Fruit fly (Drosophila melanogaster): Measurements from ENCODE around the gene hry.

hry gene

DNA sequence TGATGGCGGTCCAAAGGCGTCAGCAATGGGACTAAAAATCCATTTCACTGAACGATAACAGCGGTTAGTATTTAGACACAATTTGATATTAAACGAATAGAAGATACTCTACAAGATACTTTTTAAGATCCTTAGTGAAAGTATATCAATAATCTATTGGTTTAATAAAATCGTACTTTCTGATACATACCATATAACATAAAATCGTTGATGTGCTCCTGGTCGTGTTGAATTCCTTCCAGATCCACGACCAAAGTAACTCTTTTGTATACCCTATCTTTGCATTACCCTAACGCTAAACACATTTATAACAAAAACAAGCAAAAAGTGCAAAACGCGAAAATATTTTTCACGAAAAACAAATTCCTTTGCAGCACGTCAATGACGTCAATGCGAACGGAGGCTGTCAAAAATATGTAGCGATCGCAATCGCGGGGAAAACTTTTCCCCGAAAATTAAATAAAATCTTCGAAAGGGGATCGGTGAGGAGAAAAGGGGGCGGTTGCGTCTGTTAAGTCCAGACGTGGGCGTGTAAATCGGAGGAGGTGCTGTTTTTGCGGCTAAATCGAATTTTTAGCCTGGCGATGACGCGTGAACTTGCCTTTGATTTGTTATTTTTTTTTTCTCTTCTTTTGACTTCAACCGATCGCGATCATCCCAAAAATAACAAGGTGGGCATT lies 20.2 kb upstream of the hry start:
- TF ChIP-seq Clk (GFP tag; optimal IDR thresholded peaks at IDR 0.05): no peak
- TF ChIP-seq pad (GFP tag; optimal IDR thresholded peaks at IDR 0.05): no peak
- TF ChIP-seq ovo (GFP tag; optimal IDR thresholded peaks at IDR 0.05): no peak
- TF ChIP-seq cic (GFP tag; optimal IDR thresholded peaks at IDR 0.05): no peak
- no peak for TF ChIP-seq CG12768 (GFP tag; optimal IDR thresholded peaks at IDR 0.05)
- no peak for TF ChIP-seq tj (GFP tag; optimal IDR thresholded peaks at IDR 0.05)
- no peak for TF ChIP-seq Crg-1 (GFP tag; optimal IDR thresholded peaks at IDR 0.05)
- no peak for TF ChIP-seq Hr96 (GFP tag; optimal IDR thresholded peaks at IDR 0.05)
- TF ChIP-seq Mnt (GFP tag; optimal IDR thresholded peaks at IDR 0.05): no peak
- no peak for TF ChIP-seq CG14711 (tag; optimal IDR thresholded peaks at IDR 0.05)
- TF ChIP-seq CG7045 (GFP tag; optimal IDR thresholded peaks at IDR 0.05): no peak
- no peak for TF ChIP-seq toe (GFP tag; optimal IDR thresholded peaks at IDR 0.05)
- no peak for TF ChIP-seq CG1620 (GFP tag; optimal IDR thresholded peaks at IDR 0.05)
- no peak for TF ChIP-seq CG11617 (GFP tag; optimal IDR thresholded peaks at IDR 0.05)
- TF ChIP-seq kay (GFP tag; ENCODE audit: borderline replicate concordance): no peak
- TF ChIP-seq CG5204 (GFP tag; optimal IDR thresholded peaks at IDR 0.05): no peak
- no peak for TF ChIP-seq cnc (optimal IDR thresholded peaks at IDR 0.05)
- no peak for TF ChIP-seq CG7101 (tag; optimal IDR thresholded peaks at IDR 0.05)

DNA sequence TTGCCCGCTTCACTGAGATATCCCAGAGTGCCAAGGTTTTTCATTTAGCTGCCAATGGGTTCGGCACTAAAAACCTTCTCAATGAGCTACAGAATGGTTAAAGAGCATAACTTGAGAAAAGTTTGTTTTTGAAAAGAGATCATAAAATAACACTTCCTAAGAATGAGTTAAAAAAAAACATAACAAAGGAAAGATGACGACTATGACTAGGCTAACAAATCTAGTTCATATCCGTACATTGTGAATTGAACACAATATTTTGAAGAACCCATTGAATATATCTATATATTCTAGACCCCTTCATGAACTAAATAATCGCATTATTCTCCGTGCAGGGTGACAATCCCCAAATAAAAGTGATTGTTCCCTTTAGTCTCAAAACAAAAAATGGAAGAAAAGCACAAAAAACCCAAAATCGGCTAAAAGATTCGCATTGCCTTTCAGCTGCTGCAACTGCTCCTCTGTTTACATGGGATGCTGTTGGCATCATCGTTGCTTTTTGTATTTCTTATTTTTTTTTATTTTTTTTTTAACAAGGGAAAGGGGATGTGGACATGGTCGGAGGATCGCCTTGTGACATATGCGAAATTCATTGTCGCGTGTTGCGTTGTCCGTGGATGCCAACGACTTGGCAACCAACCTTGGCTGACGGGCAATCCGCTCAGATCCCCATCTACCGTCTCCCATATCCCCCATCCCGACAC lies 18.7 kb upstream of the hry start:
- peak; percentile 48 for TF ChIP-seq toe (GFP tag; optimal IDR thresholded peaks at IDR 0.05)
- no peak for TF ChIP-seq CG14711 (tag; optimal IDR thresholded peaks at IDR 0.05)
- no peak for TF ChIP-seq bab1 (GFP tag; optimal IDR thresholded peaks at IDR 0.05)
- TF ChIP-seq kay (GFP tag; ENCODE audit: borderline replicate concordance): peak; percentile 21

DNA sequence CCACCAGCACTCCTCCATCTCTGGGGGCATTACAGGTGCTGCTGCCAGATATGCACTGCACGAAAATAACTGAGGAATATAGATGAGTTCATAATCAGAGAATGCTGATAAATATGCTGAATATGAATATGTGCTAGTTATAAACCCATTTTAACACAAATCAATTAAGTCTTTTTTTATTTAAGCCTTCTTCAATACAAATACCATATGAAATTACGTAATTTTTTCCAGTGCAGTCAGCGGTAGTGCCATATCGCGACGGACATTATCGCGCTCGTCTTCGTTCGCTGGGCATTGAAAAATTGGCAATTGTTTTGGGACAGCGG lies 18.2 kb upstream of the hry start:
- no peak for TF ChIP-seq CG33017 (tag; optimal IDR thresholded peaks at IDR 0.05)
- no peak for TF ChIP-seq cic (GFP tag; optimal IDR thresholded peaks at IDR 0.05)
- no peak for TF ChIP-seq pad (GFP tag; optimal IDR thresholded peaks at IDR 0.05)
- TF ChIP-seq CG5204 (GFP tag; optimal IDR thresholded peaks at IDR 0.05): peak; percentile 43
- peak; percentile 15 for TF ChIP-seq CG7101 (tag; optimal IDR thresholded peaks at IDR 0.05)
- TF ChIP-seq ovo (GFP tag; optimal IDR thresholded peaks at IDR 0.05): no peak

DNA sequence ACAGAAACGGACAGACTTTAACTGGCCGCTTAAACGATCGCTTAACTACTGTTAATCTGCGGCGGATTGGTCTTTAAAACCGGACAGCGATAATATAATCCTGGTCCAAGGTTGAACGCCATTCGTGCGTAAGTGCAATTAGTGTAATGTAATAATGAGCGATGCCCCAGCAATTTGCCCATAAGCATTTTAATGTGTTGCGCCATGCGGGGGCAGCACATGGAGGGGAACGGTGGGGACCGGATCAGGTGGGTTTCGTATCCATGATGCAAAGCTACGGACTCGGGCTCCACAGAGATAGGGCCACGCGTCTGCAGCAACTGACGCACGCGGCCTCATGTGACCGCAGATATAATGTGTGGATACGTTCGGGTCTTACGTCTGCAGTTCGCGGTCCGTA lies 17.8 kb upstream of the hry start:
- no peak for TF ChIP-seq Crg-1 (GFP tag; optimal IDR thresholded peaks at IDR 0.05)
- no peak for TF ChIP-seq cnc (optimal IDR thresholded peaks at IDR 0.05)
- TF ChIP-seq CG33017 (tag; optimal IDR thresholded peaks at IDR 0.05): no peak
- no peak for TF ChIP-seq Hr96 (GFP tag; optimal IDR thresholded peaks at IDR 0.05)
- no peak for TF ChIP-seq toe (GFP tag; optimal IDR thresholded peaks at IDR 0.05)
- TF ChIP-seq CG11617 (GFP tag; optimal IDR thresholded peaks at IDR 0.05): no peak
- TF ChIP-seq cic (GFP tag; optimal IDR thresholded peaks at IDR 0.05): no peak
- no peak for TF ChIP-seq tj (GFP tag; optimal IDR thresholded peaks at IDR 0.05)
- TF ChIP-seq pad (GFP tag; optimal IDR thresholded peaks at IDR 0.05): no peak
- TF ChIP-seq bab1 (GFP tag; optimal IDR thresholded peaks at IDR 0.05): no peak
- no peak for TF ChIP-seq CG5204 (GFP tag; optimal IDR thresholded peaks at IDR 0.05)
- no peak for TF ChIP-seq CG7101 (tag; optimal IDR thresholded peaks at IDR 0.05)
- no peak for TF ChIP-seq CG14711 (tag; optimal IDR thresholded peaks at IDR 0.05)
- no peak for TF ChIP-seq Clk (GFP tag; optimal IDR thresholded peaks at IDR 0.05)
- no peak for TF ChIP-seq kay (GFP tag; ENCODE audit: borderline replicate concordance)
- TF ChIP-seq CG12768 (GFP tag; optimal IDR thresholded peaks at IDR 0.05): no peak
- no peak for TF ChIP-seq ovo (GFP tag; optimal IDR thresholded peaks at IDR 0.05)
- TF ChIP-seq Mnt (GFP tag; optimal IDR thresholded peaks at IDR 0.05): no peak
- TF ChIP-seq CG1620 (GFP tag; optimal IDR thresholded peaks at IDR 0.05): no peak

DNA sequence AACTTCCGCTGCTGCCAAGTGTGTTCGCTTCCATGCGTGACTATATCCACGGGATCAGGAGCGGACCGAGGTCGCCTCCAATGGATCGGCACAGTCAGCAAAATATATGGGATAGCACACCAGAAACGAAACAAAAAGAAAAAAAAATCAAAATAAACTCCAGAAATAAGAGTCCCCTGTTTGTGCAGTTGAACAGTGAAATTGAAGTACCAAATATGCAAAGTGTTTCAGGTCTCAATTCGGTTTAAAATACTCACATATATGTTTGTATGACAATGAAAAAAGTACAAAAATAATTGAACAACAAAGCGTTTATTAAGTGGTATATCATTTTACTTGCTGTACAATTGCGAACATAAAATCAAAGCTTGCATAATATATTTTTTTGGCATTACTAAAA lies 16.0 kb upstream of the hry start:
- TF ChIP-seq CG1620 (GFP tag; optimal IDR thresholded peaks at IDR 0.05) (no peak), Crg-1 (GFP tag; optimal IDR thresholded peaks at IDR 0.05) (no peak), tj (GFP tag; optimal IDR thresholded peaks at IDR 0.05) (peak; percentile 93), CG7045 (GFP tag; optimal IDR thresholded peaks at IDR 0.05) (no peak)

DNA sequence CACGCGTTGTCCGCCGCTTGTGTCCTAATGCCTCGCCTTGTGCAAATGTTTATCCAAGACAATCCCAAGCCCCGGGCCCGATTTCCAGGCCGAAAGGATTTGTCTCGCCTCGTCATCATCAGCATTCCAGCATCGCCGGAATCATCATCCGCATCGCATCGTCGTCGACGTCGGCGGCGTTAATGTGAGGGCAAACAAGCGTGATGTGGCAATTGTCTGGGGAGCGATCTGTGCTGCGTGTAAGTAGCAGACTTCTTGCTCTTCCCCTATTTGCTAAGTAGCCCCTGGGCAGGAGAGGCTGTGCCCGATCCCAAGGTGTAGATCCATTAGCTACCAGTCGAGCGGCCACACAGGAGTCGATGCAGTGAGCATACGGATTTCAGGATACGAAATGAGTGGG lies 14.8 kb upstream of the hry start:
- TF ChIP-seq cnc (optimal IDR thresholded peaks at IDR 0.05) (no peak), CG5204 (GFP tag; optimal IDR thresholded peaks at IDR 0.05) (no peak), CG14711 (tag; optimal IDR thresholded peaks at IDR 0.05) (no peak), toe (GFP tag; optimal IDR thresholded peaks at IDR 0.05) (no peak), Clk (GFP tag; optimal IDR thresholded peaks at IDR 0.05) (no peak), CG7045 (GFP tag; optimal IDR thresholded peaks at IDR 0.05) (no peak), CG12768 (GFP tag; optimal IDR thresholded peaks at IDR 0.05) (no peak), cic (GFP tag; optimal IDR thresholded peaks at IDR 0.05) (no peak), bab1 (GFP tag; optimal IDR thresholded peaks at IDR 0.05) (no peak), CG11617 (GFP tag; optimal IDR thresholded peaks at IDR 0.05) (no peak), Hr96 (GFP tag; optimal IDR thresholded peaks at IDR 0.05) (no peak), Crg-1 (GFP tag; optimal IDR thresholded peaks at IDR 0.05) (no peak), pad (GFP tag; optimal IDR thresholded peaks at IDR 0.05) (no peak), ovo (GFP tag; optimal IDR thresholded peaks at IDR 0.05) (no peak), Mnt (GFP tag; optimal IDR thresholded peaks at IDR 0.05) (no peak), CG33017 (tag; optimal IDR thresholded peaks at IDR 0.05) (no peak), CG1620 (GFP tag; optimal IDR thresholded peaks at IDR 0.05) (no peak)
